Fruit fly (Drosophila melanogaster) whole organism, embryonic: Measurements from ENCODE around the gene Polr2G.

Source experiments
- Awh ChIP-seq: fragments of 200-800 bp; sonication (Bioruptor generic); IDR thresholded peaks from 2 replicates; pipeline ENCODE4, ENCODE4 v1.3.6; 2022; ENCODE audit warnings: missing biosample characterization, missing genetic modification characterization
- Blimp-1 ChIP-seq: fragments of 200-800 bp; sonication (Bioruptor generic); optimal IDR thresholded peaks from 3 replicates; lab custom pipeline; 2018; ENCODE audit warnings: missing biosample characterization, missing genetic modification characterization, mild to moderate bottlenecking, moderate library complexity, missing genetic modification reagents
- Bteb2 ChIP-seq: fragments of 200-800 bp; sonication (Bioruptor generic); optimal IDR thresholded peaks from 2 replicates; lab custom pipeline; 2016; ENCODE audit warnings: missing biosample characterization, missing genetic modification characterization
- CG10274 ChIP-seq: fragments of 200-800 bp; sonication (Bioruptor generic); optimal IDR thresholded peaks from 3 replicates; lab custom pipeline; 2017; ENCODE audit warnings: missing biosample characterization, mild to moderate bottlenecking, missing genetic modification characterization
- CG10654 ChIP-seq: fragments of 200-800 bp; sonication (Bioruptor generic); optimal IDR thresholded peaks from 2 replicates; lab custom pipeline; 2016; ENCODE audit warnings: missing biosample characterization, missing genetic modification characterization
- CG11456 ChIP-seq: fragments of 200-800 bp; sonication (Bioruptor generic); IDR thresholded peaks from 3 replicates; pipeline ENCODE4 v1.3.6; 2022; ENCODE audit warnings: missing biosample characterization, missing genetic modification characterization
- CG11695 ChIP-seq: fragments of 200-800 bp; sonication (Bioruptor generic); IDR thresholded peaks from 3 replicates; pipeline ENCODE4 v1.3.6; 2022; ENCODE audit warnings: missing biosample characterization, missing genetic modification characterization
- CG13123 ChIP-seq: fragments of 200-800 bp; sonication (Bioruptor generic); optimal IDR thresholded peaks from 2 replicates; lab custom pipeline; 2016; ENCODE audit warnings: missing biosample characterization, missing genetic modification characterization
- CG1647 ChIP-seq: fragments of 200-800 bp; sonication (Bioruptor generic); optimal IDR thresholded peaks from 3 replicates; lab custom pipeline; 2016; ENCODE audit warnings: missing biosample characterization, missing genetic modification characterization
- CG16863 ChIP-seq: fragments of 200-800 bp; sonication (Bioruptor generic); optimal IDR thresholded peaks from 3 replicates; lab custom pipeline; 2016; ENCODE audit warnings: missing biosample characterization, missing genetic modification characterization
- CG18011 ChIP-seq: fragments of 200-800 bp; sonication (Bioruptor generic); optimal IDR thresholded peaks from 2 replicates; lab custom pipeline; 2017; ENCODE audit warnings: missing biosample characterization, missing genetic modification characterization, mild to moderate bottlenecking, moderate library complexity, missing genotype
- CG2120 ChIP-seq: fragments of 200-800 bp; sonication (Bioruptor generic); optimal IDR thresholded peaks from 3 replicates; lab custom pipeline; 2016; ENCODE audit warnings: missing biosample characterization, missing genetic modification characterization
- CG2202 ChIP-seq: fragments of 200-800 bp; sonication (Bioruptor generic); optimal IDR thresholded peaks from 2 replicates; lab custom pipeline; 2018; ENCODE audit warnings: missing biosample characterization, mild to moderate bottlenecking, missing genetic modification characterization
- CG3065 ChIP-seq: fragments of 200-800 bp; sonication (Bioruptor generic); optimal IDR thresholded peaks from 2 replicates; lab custom pipeline; 2016; ENCODE audit warnings: missing biosample characterization, missing genetic modification characterization
- CG6254 ChIP-seq: fragments of 200-800 bp; sonication (Bioruptor generic); optimal IDR thresholded peaks from 3 replicates; lab custom pipeline; 2017; ENCODE audit warnings: mild to moderate bottlenecking, missing biosample characterization, missing genetic modification reagents, missing genetic modification characterization
- CG6765 ChIP-seq: fragments of 200-800 bp; sonication (Bioruptor generic); optimal IDR thresholded peaks from 3 replicates; lab custom pipeline; 2017; ENCODE audit warnings: missing biosample characterization, mild to moderate bottlenecking, missing genetic modification characterization
- CG7963 ChIP-seq: fragments of 200-800 bp; sonication (Bioruptor generic); IDR thresholded peaks from 3 replicates; pipeline ENCODE4 v1.3.6; 2022; ENCODE audit warnings: missing biosample characterization, missing genetic modification characterization; ENCODE audit not compliant: partially characterized antibody
- CG8281 ChIP-seq: fragments of 200-800 bp; sonication (Bioruptor generic); optimal IDR thresholded peaks from 2 replicates; lab custom pipeline; 2018; ENCODE audit warnings: missing biosample characterization, mild to moderate bottlenecking, missing genetic modification characterization, moderate library complexity
- CHES-1-like ChIP-seq: fragments of 200-800 bp; sonication (Bioruptor generic); optimal IDR thresholded peaks from 2 replicates; lab custom pipeline; 2016; ENCODE audit warnings: missing biosample characterization, missing genetic modification characterization
- D19A ChIP-seq: fragments of 200-800 bp; optimal IDR thresholded peaks from 3 replicates; lab custom pipeline; 2019; ENCODE audit warnings: missing biosample characterization, mild to moderate bottlenecking, missing genetic modification characterization, moderate library complexity
- Dip2 ChIP-seq: fragments of 200-800 bp; sonication (Bioruptor generic); IDR thresholded peaks from 2 replicates; pipeline ENCODE4 v1.3.6; 2022; ENCODE audit warnings: missing biosample characterization, missing genetic modification characterization
- Doc2 ChIP-seq: fragments of 200-800 bp; sonication (Bioruptor generic); IDR thresholded peaks from 2 replicates; pipeline ENCODE4 v1.3.6; 2022; ENCODE audit warnings: missing biosample characterization, missing genetic modification characterization
- GATAe ChIP-seq: fragments of 200-800 bp; sonication (Bioruptor generic); conservative IDR thresholded peaks from 2 replicates; pipeline ENCODE4 v1.3.6; 2022; ENCODE audit warnings: missing biosample characterization, missing genetic modification characterization
- Gsc ChIP-seq: fragments of 200-800 bp; sonication (Bioruptor generic); IDR thresholded peaks from 2 replicates; pipeline ENCODE4 v1.3.6; 2022; ENCODE audit warnings: missing biosample characterization, missing genetic modification characterization
- HHEX ChIP-seq: fragments of 200-800 bp; sonication (Bioruptor generic); optimal IDR thresholded peaks from 3 replicates; lab custom pipeline; 2017; ENCODE audit warnings: missing biosample characterization, mild to moderate bottlenecking, missing genetic modification characterization, missing genetic modification reagents
- Jarid2 ChIP-seq: fragments of 200-800 bp; sonication (Bioruptor generic); optimal IDR thresholded peaks from 3 replicates; lab custom pipeline; 2017; ENCODE audit warnings: mild to moderate bottlenecking, missing biosample characterization, missing genetic modification reagents, missing genetic modification characterization
- Med ChIP-seq: fragments of 200-800 bp; sonication (Bioruptor generic); peaks from one replicate; lab custom pipeline; 2016; ENCODE audit warnings: missing biosample characterization, missing genetic modification characterization, mild to moderate bottlenecking, inconsistent platforms, moderate library complexity
- NK7.1 ChIP-seq: fragments of 200-800 bp; sonication (Bioruptor generic); optimal IDR thresholded peaks from 3 replicates; lab custom pipeline; 2016; ENCODE audit warnings: missing biosample characterization, missing genetic modification characterization
- Optix ChIP-seq: fragments of 200-800 bp; sonication (Bioruptor generic); IDR thresholded peaks from 3 replicates; pipeline ENCODE4 v1.3.6; 2022; ENCODE audit warnings: missing biosample characterization, missing genetic modification characterization
- Sin3A ChIP-seq: fragments of >200 bp; optimal IDR thresholded peaks from 2 replicates; lab custom pipeline; 2018
- Usf ChIP-seq: fragments of 200-800 bp; sonication (Bioruptor generic); optimal IDR thresholded peaks from 2 replicates; lab custom pipeline; 2017; ENCODE audit warnings: missing genotype, missing biosample characterization, missing genetic modification characterization
- bcd ChIP-seq: fragments of 200-800 bp; sonication (Bioruptor generic); optimal IDR thresholded peaks from 2 replicates; lab custom pipeline; 2017; ENCODE audit warnings: missing biosample characterization, mild to moderate bottlenecking, missing genetic modification characterization
- chif ChIP-seq, 2 experiments: fragments of 200-800 bp; sonication (Bioruptor generic); optimal IDR thresholded peaks; 3 replicates each; lab custom pipeline; 2016; ENCODE audit warnings: missing biosample characterization in 2 of 2, missing genetic modification characterization in 2 of 2
- dan ChIP-seq: fragments of 200-800 bp; sonication (Bioruptor generic); IDR thresholded peaks from 2 replicates; pipeline ENCODE4 v1.3.6; 2022; ENCODE audit warnings: missing biosample characterization, missing genetic modification characterization
- dmrt99B ChIP-seq: fragments of 200-800 bp; sonication (Bioruptor generic); optimal IDR thresholded peaks from 2 replicates; lab custom pipeline; 2018; ENCODE audit warnings: missing biosample characterization, mild to moderate bottlenecking, missing genetic modification characterization, moderate library complexity
- ewg ChIP-seq: fragments of 200-800 bp; sonication (Bioruptor generic); optimal IDR thresholded peaks from 3 replicates; lab custom pipeline; 2017; ENCODE audit warnings: mild to moderate bottlenecking, missing biosample characterization, missing genetic modification reagents, missing genetic modification characterization
- fd64A ChIP-seq: fragments of 200-800 bp; sonication (Bioruptor generic); optimal IDR thresholded peaks from 3 replicates; lab custom pipeline; 2018; ENCODE audit warnings: missing biosample characterization, mild to moderate bottlenecking, missing genetic modification characterization
- fru ChIP-seq: fragments of >200 bp; optimal IDR thresholded peaks from 2 replicates; lab custom pipeline; 2017
- gce ChIP-seq: fragments of 200-800 bp; sonication (Bioruptor generic); IDR thresholded peaks from 3 replicates; pipeline ENCODE4 v1.3.6; 2022; ENCODE audit warnings: missing biosample characterization, missing genetic modification characterization
- gcm ChIP-seq: fragments of 200-800 bp; sonication (Bioruptor generic); optimal IDR thresholded peaks from 2 replicates; lab custom pipeline; 2019; ENCODE audit warnings: missing biosample characterization, mild to moderate bottlenecking, missing genetic modification characterization, moderate library complexity
- mirr ChIP-seq: fragments of 200-800 bp; sonication (Bioruptor generic); optimal IDR thresholded peaks from 3 replicates; lab custom pipeline; 2018; ENCODE audit warnings: missing biosample characterization, mild to moderate bottlenecking, missing genetic modification characterization
- pho ChIP-seq: fragments of 200-800 bp; sonication (Bioruptor generic); optimal IDR thresholded peaks from 2 replicates; lab custom pipeline; 2016; ENCODE audit warnings: missing biosample characterization, missing genetic modification characterization
- pnt ChIP-seq: fragments of 200-800 bp; sonication (Bioruptor generic); optimal IDR thresholded peaks from 3 replicates; lab custom pipeline; 2016; ENCODE audit warnings: missing biosample characterization, missing genetic modification characterization
- ranshi ChIP-seq: fragments of 200-800 bp; sonication (Bioruptor generic); IDR thresholded peaks from 2 replicates; pipeline ENCODE4 v1.3.6; 2022; ENCODE audit warnings: missing biosample characterization, missing genetic modification characterization
- rib ChIP-seq: fragments of 200-800 bp; sonication (Bioruptor generic); IDR thresholded peaks from 2 replicates; pipeline ENCODE4 v1.3.6; 2022; ENCODE audit warnings: missing biosample characterization, missing genetic modification characterization
- sim ChIP-seq: fragments of 200-800 bp; sonication (Bioruptor generic); IDR thresholded peaks from 2 replicates; pipeline ENCODE4 v1.3.6; 2022; ENCODE audit warnings: missing biosample characterization, missing genetic modification characterization
- sqz ChIP-seq: fragments of 200-800 bp; sonication (Bioruptor generic); optimal IDR thresholded peaks from 3 replicates; lab custom pipeline; 2018; ENCODE audit warnings: missing biosample characterization, mild to moderate bottlenecking, missing genetic modification characterization
- tio ChIP-seq: fragments of 200-800 bp; sonication (Bioruptor generic); optimal IDR thresholded peaks from 2 replicates; lab custom pipeline; 2017; ENCODE audit warnings: missing biosample characterization, missing genetic modification characterization, inconsistent platforms
- z ChIP-seq: fragments of 200-800 bp; sonication (Bioruptor generic); IDR thresholded peaks from 3 replicates; pipeline ENCODE4 v1.3.6; 2022; ENCODE audit warnings: missing biosample characterization, missing genetic modification characterization
- zen2 ChIP-seq: fragments of 200-800 bp; sonication (Bioruptor generic); IDR thresholded peaks from 3 replicates; pipeline ENCODE4 v1.3.6; 2022; ENCODE audit warnings: missing biosample characterization, missing genetic modification characterization; ENCODE audit not compliant: partially characterized antibody

The Polr2G gene

dm6 chr3R:15208712-15209499 lies 14.1 kb downstream of the Polr2G start, which contains the start of the genes Spn88Eb and Mau2 (continued):
- no peak for TF ChIP-seq Doc2 (GFP tag; lab: Robert Waterston, UW)
- no peak for TF ChIP-seq CG10274
- TF ChIP-seq CG2202 (tag; lab: Kevin White, UChicago), result no peak
- TF ChIP-seq pho (GFP tag; lab: Kevin White, UChicago), result peak; percentile 63
- peak; percentile 94 for TF ChIP-seq Med (GFP tag; lab: Kevin White, UChicago)
- TF ChIP-seq CG8281 (tag; lab: Kevin White, UChicago), result no peak
- peak; percentile 39 to 55 for TF ChIP-seq chif (GFP tag; optimal IDR thresholded peaks at IDR 0.05; lab: Kevin White, UChicago)
- TF ChIP-seq CG6254 (GFP tag; lab: Kevin White, UChicago), result no peak
- peak; percentile 61 for TF ChIP-seq Sin3A (lab: Kevin White, UChicago)
- peak; percentile 41 for TF ChIP-seq ewg (GFP tag; lab: Kevin White, UChicago)
- no peak for TF ChIP-seq tio (GFP tag; lab: Kevin White, UChicago)
- TF ChIP-seq CG11456 (GFP tag; lab: Robert Waterston, UW), result peak; percentile 89
- no peak for TF ChIP-seq fru (lab: Kevin White, UChicago)
- TF ChIP-seq CG2120 (GFP tag; lab: Kevin White, UChicago), result peak; percentile 81
- peak; percentile 37 for TF ChIP-seq CG13123 (GFP tag; lab: Kevin White, UChicago)
- peak; percentile 34 for TF ChIP-seq CG10654 (GFP tag; lab: Kevin White, UChicago)
- TF ChIP-seq CG16863 (GFP tag; lab: Kevin White, UChicago), result peak; percentile 55
- TF ChIP-seq CHES-1-like (GFP tag; lab: Kevin White, UChicago), result peak; percentile 78
- no peak for TF ChIP-seq sqz (GFP tag; lab: Kevin White, UChicago)
- no peak; the same call in 2 of the 3 replicates for TF ChIP-seq CG11695 (GFP tag; lab: Robert Waterston, UW)
- TF ChIP-seq D19A (tag; lab: Kevin White, UChicago), result no peak
- no peak for TF ChIP-seq Blimp-1 (GFP tag; lab: Kevin White, UChicago)
- no peak for TF ChIP-seq gcm
- TF ChIP-seq zen2, result no peak; the same call in 2 of the 3 replicates
- no peak for TF ChIP-seq gce (GFP tag; lab: Robert Waterston, UW)
- no peak for TF ChIP-seq CG6765 (GFP tag; lab: Kevin White, UChicago)
- TF ChIP-seq CG7963, result no peak; the same call in 1 of the 3 replicates
- no peak for TF ChIP-seq fd64A
- peak; percentile 21 for TF ChIP-seq Bteb2 (GFP tag; lab: Kevin White, UChicago)
- TF ChIP-seq CG3065, result no peak
- peak; percentile 87 for TF ChIP-seq rib (GFP tag; lab: Robert Waterston, UW)
- no peak for TF ChIP-seq z (GFP tag; lab: Robert Waterston, UW)
- no peak for TF ChIP-seq Usf (GFP tag; lab: Kevin White, UChicago)
- no peak; the same call in 1 of the 2 replicates for TF ChIP-seq GATAe (GFP tag; lab: Robert Waterston, UW)
- TF ChIP-seq CG18011, result peak; percentile 23
- TF ChIP-seq Jarid2 (GFP tag; lab: Kevin White, UChicago), result no peak
- no peak for TF ChIP-seq sim (GFP tag; lab: Robert Waterston, UW)
- TF ChIP-seq bcd (GFP tag; lab: Kevin White, UChicago), result peak; percentile 67
- peak; percentile 66 for TF ChIP-seq ranshi (GFP tag; lab: Robert Waterston, UW)
- peak; percentile 42 for TF ChIP-seq HHEX (GFP tag; lab: Kevin White, UChicago)
- TF ChIP-seq NK7.1 (GFP tag; lab: Kevin White, UChicago), result no peak
- peak; percentile 51 for TF ChIP-seq mirr
- TF ChIP-seq dan, result no peak
- TF ChIP-seq CG1647, result peak; percentile 66
- TF ChIP-seq pnt (GFP tag; lab: Kevin White, UChicago), result peak; percentile 9
- TF ChIP-seq Optix (GFP tag; lab: Robert Waterston, UW), result 0 out of 3 replicates have a peak, but pooled peaks have one; percentile 32
- peak; percentile 24; the same call in 1 of the 2 replicates for TF ChIP-seq Awh (GFP tag; lab: Robert Waterston, UW)
- TF ChIP-seq Gsc (GFP tag; lab: Robert Waterston, UW), result peak; percentile 30; the same call in 1 of the 2 replicates
- TF ChIP-seq Dip2 (GFP tag; lab: Robert Waterston, UW), result no peak
- TF ChIP-seq dmrt99B (tag; lab: Kevin White, UChicago), result no peak
